Fruit fly (Drosophila melanogaster): ENCODE measurements around the gene AMPKalpha.

DNA sequence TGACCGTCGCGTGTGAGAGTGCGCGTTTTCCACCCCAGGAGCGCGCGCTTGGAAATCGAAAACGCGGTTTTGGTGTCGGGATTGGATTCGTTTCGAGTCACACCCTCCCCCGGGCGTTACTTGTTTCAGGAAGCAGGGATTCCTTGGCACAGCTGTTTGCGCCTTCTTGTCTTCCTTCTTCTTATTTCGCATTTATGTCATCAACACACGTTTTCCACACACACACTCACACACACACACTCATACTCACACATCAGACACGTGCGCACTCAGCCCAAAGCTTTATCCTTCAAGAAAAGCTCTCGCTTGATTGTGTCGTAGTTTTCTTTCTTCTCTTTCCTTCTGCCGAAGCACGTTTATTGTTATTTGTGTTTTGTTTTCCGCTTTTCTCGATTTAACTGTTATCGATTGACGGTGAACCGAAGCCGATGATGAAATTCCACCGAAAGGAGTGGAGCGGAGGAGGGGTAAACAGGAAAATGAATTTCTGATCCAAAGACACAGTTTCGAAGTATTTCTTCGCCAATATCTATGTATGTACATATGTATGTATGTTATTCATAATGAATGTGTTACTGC, 6.2 kb downstream of the AMPKalpha start:
- TF ChIP-seq dsx (GFP tag; optimal IDR thresholded peaks at IDR 0.05; ENCODE audit: poor library complexity, severe bottlenecking) (no peak), Hr39 (GFP tag; optimal IDR thresholded peaks at IDR 0.05) (no peak), CG8319 (GFP tag; optimal IDR thresholded peaks at IDR 0.05) (no peak), CG6792 (GFP tag; optimal IDR thresholded peaks at IDR 0.05) (no peak), fkh (GFP tag; optimal IDR thresholded peaks at IDR 0.05) (no peak), CG10631 (GFP tag; optimal IDR thresholded peaks at IDR 0.05) (no peak), Gug (GFP tag; IDR thresholded peaks at IDR 0.05) (no peak), CG15336 (GFP tag; IDR thresholded peaks at IDR 0.05) (no peak), ss (GFP tag; optimal IDR thresholded peaks at IDR 0.05) (no peak), Lpt (GFP tag; optimal IDR thresholded peaks at IDR 0.05) (no peak), Sox102F (GFP tag; optimal IDR thresholded peaks at IDR 0.05) (no peak)

Measured in whole organism, prepupa.